Fruit fly (Drosophila melanogaster): ENCODE results near the gene santa-maria.

Gene santa-maria

DNA sequence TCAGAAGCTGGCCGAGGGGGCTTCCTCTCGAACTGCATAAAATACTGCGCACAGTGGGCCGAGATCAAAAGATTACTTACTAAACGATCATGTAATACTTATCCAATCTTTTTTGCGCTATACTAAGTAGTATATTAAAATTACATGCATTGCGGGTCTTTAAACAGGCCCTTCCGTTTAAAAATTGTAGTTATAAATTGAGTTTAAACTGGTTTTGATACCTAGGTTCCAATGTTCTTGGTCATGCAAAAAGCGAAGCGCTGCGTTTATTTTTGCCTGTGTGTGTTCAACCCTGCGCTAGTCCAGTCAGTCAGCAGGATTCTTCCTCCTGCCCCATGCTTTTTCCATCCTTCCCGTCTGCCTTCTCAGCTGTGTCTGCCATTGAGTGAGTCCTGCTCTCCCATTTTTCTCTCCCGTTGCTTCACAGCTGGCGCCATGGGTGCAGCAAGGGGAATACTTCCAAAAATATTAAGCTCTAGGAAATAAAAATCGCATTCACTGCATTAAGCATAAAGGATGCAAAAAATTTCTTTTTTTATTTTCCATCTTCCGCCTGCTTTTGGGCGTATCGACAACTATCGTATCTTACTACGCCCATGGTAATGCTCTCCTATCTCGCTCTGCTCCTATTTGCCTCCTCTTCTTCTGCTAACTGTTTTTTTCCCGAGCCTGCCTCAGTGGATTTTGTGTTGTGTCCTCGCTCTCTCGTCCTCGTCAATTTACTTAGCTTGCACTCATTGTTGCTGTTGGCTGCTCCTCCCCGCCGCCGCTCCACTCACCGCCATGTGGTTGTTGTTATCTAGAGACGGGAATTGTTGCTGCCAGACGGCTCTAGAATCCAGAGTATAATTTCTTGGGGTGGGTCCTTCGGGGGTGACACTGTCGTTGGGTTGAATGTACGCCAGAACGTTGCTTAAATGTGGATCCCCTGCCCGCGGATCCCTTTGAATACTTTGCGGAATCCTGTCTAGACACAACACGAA, 30.4 kb downstream of the santa-maria start (continued):
- TF ChIP-seq CG10147 (GFP tag; optimal IDR thresholded peaks at IDR 0.05) (peak; percentile 70), sna (GFP tag; IDR thresholded peaks at IDR 0.05; ENCODE audit: partially characterized antibody) (no peak), Dip2 (GFP tag; IDR thresholded peaks at IDR 0.05) (no peak), CG11723 (GFP tag; optimal IDR thresholded peaks at IDR 0.05) (no peak), CG16779 (GFP tag; IDR thresholded peaks at IDR 0.05) (peak; percentile 63; the same call in 1 of the 2 replicates), prd (optimal IDR thresholded peaks at IDR 0.05) (no peak), prd (GFP tag; IDR thresholded peaks at IDR 0.05) (peak; percentile 81), CG6765 (GFP tag; optimal IDR thresholded peaks at IDR 0.05) (no peak), Ets97D (GFP tag; optimal IDR thresholded peaks at IDR 0.05) (no peak), Kr (GFP tag; optimal IDR thresholded peaks at IDR 0.05) (no peak), Optix (GFP tag; IDR thresholded peaks at IDR 0.05) (no peak; the same call in 2 of the 3 replicates), cas (GFP tag; IDR thresholded peaks at IDR 0.05) (no peak), Side (GFP tag; optimal IDR thresholded peaks at IDR 0.05) (peak; percentile 62), CG12071 (GFP tag; optimal IDR thresholded peaks at IDR 0.05) (no peak), CG1832 (GFP tag; optimal IDR thresholded peaks at IDR 0.05) (peak; percentile 47), ttk (GFP tag; IDR thresholded peaks at IDR 0.05) (peak; percentile 53; the same call in 1 of the 2 replicates), CG13287 (GFP tag; IDR thresholded peaks at IDR 0.05; ENCODE audit: partially characterized antibody) (no peak), Dbx (GFP tag; IDR thresholded peaks at IDR 0.05) (peak; percentile 88), CG4282 (GFP tag; optimal IDR thresholded peaks at IDR 0.05) (no peak), CG8359 (GFP tag; optimal IDR thresholded peaks at IDR 0.05; ENCODE audit: borderline replicate concordance) (no peak), ewg (GFP tag; optimal IDR thresholded peaks at IDR 0.05) (no peak), CG6272 (GFP tag; IDR thresholded peaks at IDR 0.05) (peak; percentile 67), hbn (GFP tag; IDR thresholded peaks at IDR 0.05; ENCODE audit: partially characterized antibody) (no peak), sens-2 (GFP tag; IDR thresholded peaks at IDR 0.05) (no peak), Drgx (GFP tag; IDR thresholded peaks at IDR 0.05) (peak; percentile 71), CG4360 (GFP tag; IDR thresholded peaks at IDR 0.05) (peak; percentile 79), CG7271 (tag; optimal IDR thresholded peaks at IDR 0.05) (no peak), Mad (GFP tag; optimal IDR thresholded peaks at IDR 0.05) (no peak), Hr78 (GFP tag; optimal IDR thresholded peaks at IDR 0.05) (no peak), dan (GFP tag; IDR thresholded peaks at IDR 0.05) (no peak), CG7839 (tag; optimal IDR thresholded peaks at IDR 0.05) (peak; percentile 73), CG10543 (GFP tag; optimal IDR thresholded peaks at IDR 0.05) (no peak), CG3847 (GFP tag; IDR thresholded peaks at IDR 0.05) (peak; percentile 62; the same call in 1 of the 2 replicates), crc (GFP tag; optimal IDR thresholded peaks at IDR 0.05) (no peak), lilli (GFP tag; optimal IDR thresholded peaks at IDR 0.05) (peak; percentile 90), HLH54F (GFP tag; optimal IDR thresholded peaks at IDR 0.05) (peak; percentile 81), MESR4 (GFP tag; optimal IDR thresholded peaks at IDR 0.05) (no peak), Xbp1 (GFP tag; optimal IDR thresholded peaks at IDR 0.05) (no peak), H15 (GFP tag; IDR thresholded peaks at IDR 0.05) (no peak), Vsx1 (GFP tag; optimal IDR thresholded peaks at IDR 0.05) (no peak), CG3281 (GFP tag; optimal IDR thresholded peaks at IDR 0.05) (peak; percentile 68), E2f2 (GFP tag; IDR thresholded peaks at IDR 0.05) (no peak; the same call in 1 of the 2 replicates), CG16863 (GFP tag; optimal IDR thresholded peaks at IDR 0.05) (peak; percentile 28), pb (GFP tag; optimal IDR thresholded peaks at IDR 0.05) (peak; percentile 28), CG17568 (GFP tag; optimal IDR thresholded peaks at IDR 0.05) (no peak), CG2129 (GFP tag; IDR thresholded peaks at IDR 0.05; ENCODE audit: partially characterized antibody) (no peak), CG16813 (GFP tag; IDR thresholded peaks at IDR 0.05; ENCODE audit: partially characterized antibody) (no peak), CG2875 (GFP tag; optimal IDR thresholded peaks at IDR 0.05) (no peak)
